Fruit fly (Drosophila melanogaster): ENCODE results near the gene CG14543.

Gene CG14543

DNA sequence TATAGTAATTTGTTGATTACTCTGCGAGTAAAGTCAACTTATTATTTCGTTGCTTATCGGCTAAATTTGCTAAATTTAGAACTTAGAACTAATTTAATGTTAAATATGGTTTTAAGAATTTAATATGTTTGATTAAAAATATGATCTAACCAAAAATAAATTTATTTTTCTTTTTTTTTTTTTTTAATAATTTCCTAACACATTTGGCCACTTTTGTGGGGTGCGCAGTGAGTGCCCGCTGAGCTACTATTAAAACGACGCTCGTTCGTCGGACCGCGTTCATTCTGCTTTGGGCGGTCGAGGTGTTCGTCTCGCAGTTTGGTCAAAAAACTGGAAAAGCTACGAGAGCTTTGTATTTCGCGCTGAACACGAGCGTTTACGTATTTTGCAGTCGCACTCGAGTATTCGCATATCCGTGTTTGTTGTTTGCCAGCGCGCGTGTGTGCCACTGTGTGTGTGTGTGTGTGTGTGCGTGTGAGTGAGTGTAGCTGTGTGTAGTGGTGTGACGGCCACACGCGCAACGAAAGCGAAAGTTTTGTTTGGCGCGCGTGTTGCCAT is 50.2 kb downstream of the CG14543 start, which contains the start of gene Cipc (continued):
- TF ChIP-seq Spps (tag; optimal IDR thresholded peaks at IDR 0.05) (no peak), kni (GFP tag; optimal IDR thresholded peaks at IDR 0.05) (no peak), CG32532 (GFP tag; IDR thresholded peaks at IDR 0.05) (peak; percentile 91), fd96Cb (tag; optimal IDR thresholded peaks at IDR 0.05) (peak; percentile 52), Fer1 (GFP tag; optimal IDR thresholded peaks at IDR 0.05) (peak; percentile 93), CG6765 (GFP tag; optimal IDR thresholded peaks at IDR 0.05) (peak; percentile 69), maf-S (GFP tag; optimal IDR thresholded peaks at IDR 0.05) (no peak), CG12659 (GFP tag; optimal IDR thresholded peaks at IDR 0.05) (peak; percentile 80), run (tag; optimal IDR thresholded peaks at IDR 0.05) (peak; percentile 52), CG15696 (tag; optimal IDR thresholded peaks at IDR 0.05) (peak; percentile 30), CG4820 (GFP tag; optimal IDR thresholded peaks at IDR 0.05) (peak; percentile 59), ato (GFP tag; IDR thresholded peaks at IDR 0.05; ENCODE audit: partially characterized antibody) (peak; percentile 36), bbx (GFP tag; IDR thresholded peaks at IDR 0.05; ENCODE audit: partially characterized antibody) (peak; percentile 35; the same call in 1 of the 2 replicates), CG42726 (GFP tag; IDR thresholded peaks at IDR 0.05; ENCODE audit: partially characterized antibody) (peak; percentile 75; the same call in 1 of the 2 replicates), nerfin-2 (GFP tag; IDR thresholded peaks at IDR 0.05; ENCODE audit: partially characterized antibody) (no peak), sqz (GFP tag; optimal IDR thresholded peaks at IDR 0.05) (peak; percentile 72), MBD-R2 (GFP tag; IDR thresholded peaks at IDR 0.05) (peak; percentile 17; the same call in 1 of the 2 replicates), CG8089 (GFP tag; optimal IDR thresholded peaks at IDR 0.05) (no peak), dan (GFP tag; IDR thresholded peaks at IDR 0.05) (no peak), Dfd (GFP tag; optimal IDR thresholded peaks at IDR 0.05) (no peak), CG17328 (GFP tag; IDR thresholded peaks at IDR 0.05) (peak; percentile 52; the same call in 1 of the 2 replicates), toy (GFP tag; IDR thresholded peaks at IDR 0.05) (no peak), Ssrp (tag; optimal IDR thresholded peaks at IDR 0.05) (peak; percentile 61), CG7786 (GFP tag; optimal IDR thresholded peaks at IDR 0.05) (no peak), CG18764 (GFP tag; optimal IDR thresholded peaks at IDR 0.05) (peak; percentile 69), lmd (GFP tag; IDR thresholded peaks at IDR 0.05) (peak; percentile 79), dm (GFP tag; optimal IDR thresholded peaks at IDR 0.05) (no peak), nau (GFP tag; optimal IDR thresholded peaks at IDR 0.05) (peak; percentile 42), eyg (GFP tag; optimal IDR thresholded peaks at IDR 0.05) (no peak), CG33213 (GFP tag; optimal IDR thresholded peaks at IDR 0.05) (peak; percentile 32), Opbp (GFP tag; IDR thresholded peaks at IDR 0.05; ENCODE audit: partially characterized antibody) (no peak), CG2712 (tag; optimal IDR thresholded peaks at IDR 0.05) (peak; percentile 82), CHES-1-like (GFP tag; optimal IDR thresholded peaks at IDR 0.05) (no peak), CG30403 (GFP tag; optimal IDR thresholded peaks at IDR 0.05) (peak; percentile 43), CG17568 (GFP tag; optimal IDR thresholded peaks at IDR 0.05) (peak; percentile 29), sc (optimal IDR thresholded peaks at IDR 0.05) (no peak), sc (GFP tag; optimal IDR thresholded peaks at IDR 0.05) (peak; percentile 36), CG4328 (GFP tag; optimal IDR thresholded peaks at IDR 0.05) (peak; percentile 79), dysf (GFP tag; IDR thresholded peaks at IDR 0.05) (peak; percentile 96), CG9817 (tag; optimal IDR thresholded peaks at IDR 0.05) (peak; percentile 59), E2f1 (GFP tag; IDR thresholded peaks at IDR 0.05) (peak; percentile 65), kah (GFP tag; optimal IDR thresholded peaks at IDR 0.05) (peak; percentile 52), chm (GFP tag; IDR thresholded peaks at IDR 0.05) (no peak; the same call in 1 of the 2 replicates), Sry-β (GFP tag; optimal IDR thresholded peaks at IDR 0.05) (peak; percentile 42), crc (GFP tag; optimal IDR thresholded peaks at IDR 0.05) (no peak), Doc2 (GFP tag; IDR thresholded peaks at IDR 0.05) (no peak), HmgZ (tag; optimal IDR thresholded peaks at IDR 0.05) (peak; percentile 52), CG34224 (GFP tag; IDR thresholded peaks at IDR 0.05; ENCODE audit: partially characterized antibody) (no peak), Optix (GFP tag; IDR thresholded peaks at IDR 0.05) (no peak; the same call in 2 of the 3 replicates), CG5953 (GFP tag; IDR thresholded peaks at IDR 0.05) (peak; percentile 33; the same call in 1 of the 2 replicates)
